Fruit fly (Drosophila melanogaster) whole organism, embryonic: ENCODE data around the gene Tsp2A.

Experiments used
- Atf-2 ChIP-seq: fragments of 200-800 bp; sonication (Bioruptor generic); optimal IDR thresholded peaks from 2 replicates; lab custom pipeline; 2016; ENCODE audit warnings: missing biosample characterization, missing genetic modification characterization
- Bteb2 ChIP-seq: fragments of 200-800 bp; sonication (Bioruptor generic); optimal IDR thresholded peaks from 2 replicates; lab custom pipeline; 2016; ENCODE audit warnings: missing biosample characterization, missing genetic modification characterization
- CG10565 ChIP-seq: fragments of 200-800 bp; sonication (Bioruptor generic); optimal IDR thresholded peaks from 3 replicates; lab custom pipeline; 2016; ENCODE audit warnings: missing biosample characterization, mild to moderate bottlenecking, missing genetic modification characterization
- CG11560 ChIP-seq: fragments of 200-800 bp; sonication (Bioruptor generic); IDR thresholded peaks from 3 replicates; pipeline ENCODE4 v1.3.6; 2022; ENCODE audit warnings: missing biosample characterization, missing genetic modification characterization
- CG11723 ChIP-seq: fragments of 200-800 bp; sonication (Bioruptor generic); optimal IDR thresholded peaks from 2 replicates; lab custom pipeline; 2017; ENCODE audit warnings: missing biosample characterization, mild to moderate bottlenecking, missing genetic modification characterization
- CG12391 ChIP-seq: fragments of 200-800 bp; sonication (Bioruptor generic); optimal IDR thresholded peaks from 3 replicates; lab custom pipeline; 2018; ENCODE audit warnings: missing biosample characterization, mild to moderate bottlenecking, missing genetic modification characterization, moderate library complexity
- CG12769 ChIP-seq: fragments of 200-800 bp; sonication (Bioruptor generic); optimal IDR thresholded peaks from 2 replicates; lab custom pipeline; 2019; ENCODE audit warnings: missing biosample characterization, mild to moderate bottlenecking, missing genetic modification characterization, moderate library complexity
- CG13624 ChIP-seq: fragments of 200-800 bp; sonication (Bioruptor generic); optimal IDR thresholded peaks from 2 replicates; lab custom pipeline; 2016; ENCODE audit warnings: missing biosample characterization, missing genetic modification characterization
- CG16779 ChIP-seq: fragments of 200-800 bp; sonication (Bioruptor generic); IDR thresholded peaks from 2 replicates; pipeline ENCODE4 v1.3.6; 2022; ENCODE audit warnings: missing biosample characterization, missing genetic modification characterization
- CG17186 ChIP-seq: fragments of 200-800 bp; sonication (Bioruptor generic); optimal IDR thresholded peaks from 3 replicates; lab custom pipeline; 2017; ENCODE audit warnings: missing biosample characterization, missing genetic modification reagents, missing genetic modification characterization
- CG17359 ChIP-seq: fragments of 200-800 bp; sonication (Bioruptor generic); optimal IDR thresholded peaks from 3 replicates; lab custom pipeline; 2018; ENCODE audit warnings: missing biosample characterization, mild to moderate bottlenecking, missing genetic modification characterization, moderate library complexity
- CG4328 ChIP-seq: fragments of 200-800 bp; sonication (Bioruptor generic); optimal IDR thresholded peaks from 3 replicates; lab custom pipeline; 2017; ENCODE audit warnings: missing biosample characterization, missing genetic modification reagents, missing genetic modification characterization
- CG7928 ChIP-seq: fragments of 200-800 bp; sonication (Bioruptor generic); optimal IDR thresholded peaks from 2 replicates; lab custom pipeline; 2017; ENCODE audit warnings: missing biosample characterization, mild to moderate bottlenecking, missing genetic modification characterization
- CG7987 ChIP-seq: fragments of 200-800 bp; sonication (Bioruptor generic); optimal IDR thresholded peaks from 2 replicates; lab custom pipeline; 2018; ENCODE audit warnings: missing biosample characterization, mild to moderate bottlenecking, missing genetic modification characterization, moderate library complexity
- CG8359 ChIP-seq: fragments of 200-800 bp; sonication (Bioruptor generic); optimal IDR thresholded peaks from 2 replicates; lab custom pipeline; 2017; ENCODE audit warnings: missing biosample characterization, mild to moderate bottlenecking, missing genetic modification characterization, borderline replicate concordance
- CG9797 ChIP-seq: fragments of 200-800 bp; sonication (Bioruptor generic); optimal IDR thresholded peaks from 3 replicates; lab custom pipeline; 2018; ENCODE audit warnings: missing biosample characterization, mild to moderate bottlenecking, missing genetic modification characterization
- Dbx ChIP-seq: fragments of 200-800 bp; sonication (Bioruptor generic); IDR thresholded peaks from 3 replicates; pipeline ENCODE4 v1.3.6; 2022; ENCODE audit warnings: missing biosample characterization, missing genetic modification characterization
- Deaf1 ChIP-seq: fragments of 200-800 bp; optimal IDR thresholded peaks from 3 replicates; lab custom pipeline; 2019; ENCODE audit warnings: missing biosample characterization, mild to moderate bottlenecking, missing genetic modification characterization, moderate library complexity
- Dfd ChIP-seq, 2 experiments: fragments of >200 bp; optimal IDR thresholded peaks; 2 replicates each; lab custom pipeline; 2017; ENCODE audit warnings: missing biosample characterization in 2 of 2, missing genetic modification characterization in 2 of 2
- HLH54F ChIP-seq: fragments of 200-800 bp; sonication (Bioruptor generic); optimal IDR thresholded peaks from 3 replicates; lab custom pipeline; 2016; ENCODE audit warnings: missing biosample characterization, missing genetic modification characterization
- Max ChIP-seq: fragments of 200-800 bp; sonication (Bioruptor generic); optimal IDR thresholded peaks from 2 replicates; lab custom pipeline; 2016; ENCODE audit warnings: missing biosample characterization, mild to moderate bottlenecking, missing genetic modification characterization
- Med ChIP-seq: fragments of 200-800 bp; sonication (Bioruptor generic); peaks from one replicate; lab custom pipeline; 2016; ENCODE audit warnings: missing biosample characterization, missing genetic modification characterization, mild to moderate bottlenecking, inconsistent platforms, moderate library complexity
- Neu2 ChIP-seq: fragments of 200-800 bp; sonication (Bioruptor generic); optimal IDR thresholded peaks from 3 replicates; lab custom pipeline; 2016; ENCODE audit warnings: missing biosample characterization, missing genetic modification characterization, borderline replicate concordance
- Rfx ChIP-seq: fragments of 200-800 bp; sonication (Bioruptor generic); IDR thresholded peaks from 2 replicates; pipeline ENCODE4 v1.3.6; 2022; ENCODE audit warnings: missing biosample characterization, missing genetic modification characterization
- Tbp ChIP-seq: fragments of >200 bp; optimal IDR thresholded peaks from 2 replicates; lab custom pipeline; 2018; ENCODE audit warnings: missing biosample characterization, missing genetic modification characterization
- Vsx1 ChIP-seq: fragments of 200-800 bp; sonication (Bioruptor generic); optimal IDR thresholded peaks from 2 replicates; lab custom pipeline; 2017; ENCODE audit warnings: missing biosample characterization, mild to moderate bottlenecking, missing genetic modification characterization, missing genetic modification reagents
- Xbp1 ChIP-seq: fragments of 200-800 bp; sonication (Bioruptor generic); optimal IDR thresholded peaks from 3 replicates; lab custom pipeline; 2016; ENCODE audit warnings: missing biosample characterization, mild to moderate bottlenecking, missing genetic modification characterization
- aop ChIP-seq: fragments of 200-800 bp; sonication (Bioruptor generic); IDR thresholded peaks from 2 replicates; pipeline ENCODE4 v1.3.6; 2022; ENCODE audit warnings: missing biosample characterization, missing genetic modification characterization
- bab2 ChIP-seq: fragments of 200-800 bp; sonication (Bioruptor generic); optimal IDR thresholded peaks from 2 replicates; lab custom pipeline; 2016; ENCODE audit warnings: missing biosample characterization, missing genetic modification characterization
- bigmax ChIP-seq: fragments of 200-800 bp; sonication (Bioruptor generic); optimal IDR thresholded peaks from 2 replicates; lab custom pipeline; 2018; ENCODE audit warnings: missing biosample characterization, mild to moderate bottlenecking, missing genetic modification characterization
- crol ChIP-seq: fragments of 200-800 bp; sonication (Bioruptor generic); IDR thresholded peaks from 2 replicates; pipeline ENCODE4 v1.3.6; 2022; ENCODE audit warnings: missing biosample characterization, missing genetic modification characterization
- crp ChIP-seq, 2 experiments: fragments of 200-800 bp; sonication (Bioruptor generic); optimal IDR thresholded peaks; 2 replicates in 1 of 2; 3 replicates in 1 of 2; lab custom pipeline; 2017; ENCODE audit warnings: missing biosample characterization in 2 of 2, missing genetic modification characterization in 2 of 2, mild to moderate bottlenecking in 1 of 2, moderate library complexity in 1 of 2
- dan ChIP-seq: fragments of 200-800 bp; sonication (Bioruptor generic); IDR thresholded peaks from 2 replicates; pipeline ENCODE4 v1.3.6; 2022; ENCODE audit warnings: missing biosample characterization, missing genetic modification characterization
- dimm ChIP-seq: fragments of 200-800 bp; sonication (Bioruptor generic); IDR thresholded peaks from 2 replicates; pipeline ENCODE4 v1.3.6; 2022; ENCODE audit warnings: missing biosample characterization, missing genetic modification characterization
- ewg ChIP-seq: fragments of 200-800 bp; sonication (Bioruptor generic); optimal IDR thresholded peaks from 3 replicates; lab custom pipeline; 2017; ENCODE audit warnings: mild to moderate bottlenecking, missing biosample characterization, missing genetic modification reagents, missing genetic modification characterization
- gcm ChIP-seq: fragments of 200-800 bp; sonication (Bioruptor generic); optimal IDR thresholded peaks from 2 replicates; lab custom pipeline; 2019; ENCODE audit warnings: missing biosample characterization, mild to moderate bottlenecking, missing genetic modification characterization, moderate library complexity
- gfzf ChIP-seq: fragments of 200-800 bp; sonication (Bioruptor generic); optimal IDR thresholded peaks from 2 replicates; lab custom pipeline; 2016; ENCODE audit warnings: missing biosample characterization, mild to moderate bottlenecking, missing genetic modification characterization, moderate library complexity
- hb ChIP-seq: fragments of 200-800 bp; sonication (Bioruptor generic); IDR thresholded peaks from 3 replicates; pipeline ENCODE4 v1.3.6; 2022; ENCODE audit warnings: missing biosample characterization, missing genetic modification characterization; ENCODE audit not compliant: partially characterized antibody
- inv ChIP-seq: fragments of 200-800 bp; sonication (Bioruptor generic); IDR thresholded peaks from 2 replicates; pipeline ENCODE4 v1.3.6; 2022; ENCODE audit warnings: missing biosample characterization, missing genetic modification characterization; ENCODE audit not compliant: partially characterized antibody
- jigr1 ChIP-seq: fragments of 200-800 bp; sonication (Bioruptor generic); IDR thresholded peaks from 3 replicates; pipeline ENCODE4 v1.3.6; 2022; ENCODE audit warnings: missing biosample characterization, missing genetic modification characterization
- knrl ChIP-seq: fragments of 200-800 bp; sonication (Bioruptor generic); IDR thresholded peaks from 3 replicates; pipeline ENCODE4 v1.3.6; 2022; ENCODE audit warnings: missing biosample characterization, missing genetic modification characterization; ENCODE audit not compliant: partially characterized antibody
- lilli ChIP-seq: fragments of 200-800 bp; sonication (Bioruptor generic); optimal IDR thresholded peaks from 3 replicates; lab custom pipeline; 2016; ENCODE audit warnings: missing biosample characterization, missing genetic modification characterization
- nerfin-2 ChIP-seq: fragments of 200-800 bp; sonication (Bioruptor generic); IDR thresholded peaks from 2 replicates; pipeline ENCODE4 v1.3.6; 2022; ENCODE audit warnings: missing biosample characterization, missing genetic modification characterization; ENCODE audit not compliant: partially characterized antibody
- peb ChIP-seq: fragments of 200-800 bp; sonication (Bioruptor generic); IDR thresholded peaks from 2 replicates; pipeline ENCODE4 v1.3.6; 2022; ENCODE audit warnings: missing biosample characterization, missing genetic modification characterization
- sens ChIP-seq: fragments of 200-800 bp; sonication (Bioruptor generic); peaks from one replicate; lab custom pipeline; 2016; ENCODE audit warnings: missing biosample characterization, missing genetic modification characterization
- sug ChIP-seq: fragments of 200-800 bp; optimal IDR thresholded peaks from 2 replicates; lab custom pipeline; 2019; ENCODE audit warnings: missing biosample characterization, mild to moderate bottlenecking, missing genetic modification characterization, moderate library complexity
- trem ChIP-seq: fragments of 200-800 bp; optimal IDR thresholded peaks from 3 replicates; lab custom pipeline; 2019; ENCODE audit warnings: missing biosample characterization, mild to moderate bottlenecking, missing genetic modification characterization, moderate library complexity
- yki ChIP-seq: fragments of >200 bp; optimal IDR thresholded peaks from 3 replicates; lab custom pipeline; 2018
- zfh2 ChIP-seq: fragments of 200-800 bp; sonication (Bioruptor generic); optimal IDR thresholded peaks from 2 replicates; lab custom pipeline; 2016; ENCODE audit warnings: missing biosample characterization, missing genetic modification characterization

Tsp2A gene

dm6 chrX:1382489-1382888 lies 36.1 kb downstream of the Tsp2A start:
- TF ChIP-seq Med (GFP tag; lab: Kevin White, UChicago): peak; percentile 40
- no peak for TF ChIP-seq Dbx
- TF ChIP-seq CG17186 (GFP tag; lab: Kevin White, UChicago): no peak
- peak; percentile 63 for TF ChIP-seq crol
- TF ChIP-seq inv: no peak

- TF ChIP-seq Neu2 (GFP tag; lab: Kevin White, UChicago) (no peak), ewg (no peak), CG12391 (tag; lab: Kevin White, UChicago) (no peak), Deaf1 (peak; percentile 61), knrl (GFP tag; lab: Robert Waterston, UW) (no peak), CG12769 (peak; percentile 82), dimm (GFP tag; lab: Robert Waterston, UW) (no peak), Med (GFP tag; lab: Kevin White, UChicago) (peak; percentile 21), HLH54F (GFP tag; lab: Kevin White, UChicago) (no peak), crp (GFP tag; optimal IDR thresholded peaks at IDR 0.05; lab: Kevin White, UChicago) (no peak), sens (GFP tag; lab: Kevin White, UChicago) (peak; percentile 19), gfzf (GFP tag; lab: Kevin White, UChicago) (no peak), bigmax (GFP tag; lab: Kevin White, UChicago) (no peak)
Measured at dm6 chrX:1384232-1384631, 37.9 kb downstream of the Tsp2A start.

dm6 chrX:1387149-1387752 lies 40.9 kb downstream of the Tsp2A start:
- TF ChIP-seq CG10565 (GFP tag; lab: Kevin White, UChicago): no peak
- no peak for TF ChIP-seq Bteb2 (GFP tag; lab: Kevin White, UChicago)
- TF ChIP-seq Rfx (GFP tag; lab: Robert Waterston, UW): no peak
- peak; percentile 2 for TF ChIP-seq CG17359 (tag; lab: Kevin White, UChicago)
- no peak for TF ChIP-seq bab2 (GFP tag; lab: Kevin White, UChicago)
- no peak for TF ChIP-seq Vsx1
- no peak for TF ChIP-seq gcm (GFP tag; lab: Kevin White, UChicago)
- no peak for TF ChIP-seq Atf-2 (GFP tag; lab: Kevin White, UChicago)
- TF ChIP-seq sug (tag; lab: Kevin White, UChicago): peak; percentile 4
- TF ChIP-seq CG9797 (GFP tag; lab: Kevin White, UChicago): no peak
- TF ChIP-seq CG4328 (GFP tag; lab: Kevin White, UChicago): no peak
- peak; percentile 28 for TF ChIP-seq CG11723 (GFP tag; lab: Kevin White, UChicago)
- no peak for TF ChIP-seq zfh2
- no peak for TF ChIP-seq yki (lab: Kevin White, UChicago)
- no peak for TF ChIP-seq CG16779 (GFP tag; lab: Robert Waterston, UW)
- no peak for TF ChIP-seq Tbp (GFP tag; lab: Kevin White, UChicago)
- no peak for TF ChIP-seq Dfd (GFP tag; optimal IDR thresholded peaks at IDR 0.05; lab: Kevin White, UChicago)
- TF ChIP-seq hb (GFP tag; lab: Robert Waterston, UW): no peak
- TF ChIP-seq CG7987 (GFP tag; lab: Kevin White, UChicago): no peak
- TF ChIP-seq Max (GFP tag; lab: Kevin White, UChicago): no peak
- TF ChIP-seq trem (tag; lab: Kevin White, UChicago): no peak
- no peak for TF ChIP-seq Xbp1 (GFP tag; lab: Kevin White, UChicago)
- TF ChIP-seq CG7928: no peak
- TF ChIP-seq peb (GFP tag; lab: Robert Waterston, UW): no peak
- no peak for TF ChIP-seq aop
- TF ChIP-seq CG11560 (tag; lab: Robert Waterston, UW): no peak
- no peak for TF ChIP-seq CG8359 (GFP tag; lab: Kevin White, UChicago)
- TF ChIP-seq CG13624 (GFP tag; lab: Kevin White, UChicago): no peak
- no peak for TF ChIP-seq dan (GFP tag; lab: Robert Waterston, UW)
- no peak for TF ChIP-seq jigr1 (GFP tag; lab: Robert Waterston, UW)
- no peak for TF ChIP-seq nerfin-2 (GFP tag; lab: Robert Waterston, UW)
- TF ChIP-seq lilli (GFP tag; lab: Kevin White, UChicago): no peak
